Fruit fly (Drosophila melanogaster) whole organism, prepupa: ENCODE results near the gene CG12523.

Experiments
- Eip75B ChIP-seq: fragments of 200-800 bp; sonication (Bioruptor generic); optimal IDR thresholded peaks from 3 replicates; lab custom pipeline; 2016; ENCODE audit warnings: missing biosample characterization, missing genetic modification characterization
- Ets21C ChIP-seq: fragments of 200-800 bp; sonication (Bioruptor generic); optimal IDR thresholded peaks from 3 replicates; lab custom pipeline; 2016; ENCODE audit warnings: missing biosample characterization, missing genetic modification characterization
- Ets96B ChIP-seq: fragments of 200-800 bp; optimal IDR thresholded peaks from 2 replicates; lab custom pipeline; 2019; ENCODE audit warnings: missing biosample characterization, mild to moderate bottlenecking, missing genetic modification characterization, moderate library complexity
- OdsH ChIP-seq: fragments of 200-800 bp; sonication (Bioruptor generic); optimal IDR thresholded peaks from 3 replicates; lab custom pipeline; 2016; ENCODE audit warnings: missing biosample characterization, missing genetic modification characterization
- Smox ChIP-seq: fragments of 200-800 bp; sonication (Bioruptor generic); optimal IDR thresholded peaks from 3 replicates; lab custom pipeline; 2016; ENCODE audit warnings: missing biosample characterization, missing genetic modification characterization
- achi ChIP-seq: fragments of 200-800 bp; sonication (Bioruptor generic); optimal IDR thresholded peaks from 3 replicates; lab custom pipeline; 2016; ENCODE audit warnings: missing biosample characterization, missing genetic modification characterization
- fd85E ChIP-seq: fragments of 200-800 bp; sonication (Bioruptor generic); optimal IDR thresholded peaks from 3 replicates; lab custom pipeline; 2016; ENCODE audit warnings: missing biosample characterization, missing genetic modification characterization
- lz ChIP-seq: fragments of 200-800 bp; sonication (Bioruptor generic); optimal IDR thresholded peaks from 3 replicates; lab custom pipeline; 2016; ENCODE audit warnings: missing biosample characterization, missing genetic modification characterization

- no peak for TF ChIP-seq Eip75B (GFP tag; lab: Kevin White, UChicago)
- no peak for TF ChIP-seq OdsH (GFP tag; lab: Kevin White, UChicago)
- TF ChIP-seq lz (GFP tag; lab: Kevin White, UChicago): no peak
- no peak for TF ChIP-seq fd85E (GFP tag; lab: Kevin White, UChicago)
- no peak for TF ChIP-seq Ets21C (GFP tag; lab: Kevin White, UChicago)
- no peak for TF ChIP-seq achi (GFP tag; lab: Kevin White, UChicago)
- no peak for TF ChIP-seq Smox (GFP tag; lab: Kevin White, UChicago)
- no peak for TF ChIP-seq Ets96B
These were observed 47.9 kb downstream of the CG12523 start for dm6 chr3L:10848712-10849377.
